Worm (Caenorhabditis elegans): ENCODE measurements around the gene F35H8.12.

The F35H8.12 gene

ce11 chrII:9551536-9551935, at the start of gene F35H8.12:
TSS of gene F35H8.12 (plus strand) at chrII:9551836.
- no peak for TF ChIP-seq efl-1 (optimal IDR thresholded peaks at IDR 0.05)
- TF ChIP-seq efl-1 (GFP tag; optimal IDR thresholded peaks at IDR 0.05 in 1 of 2), result peak in 1 of 2 experiments; percentile 43
- no peak for TF ChIP-seq nhr-85 (tag)

- TF ChIP-seq mdl-1 (tag; optimal IDR thresholded peaks at IDR 0.05) (peak in 1 of 2 experiments; percentile 48), elt-3 (tag; optimal IDR thresholded peaks at IDR 0.05) (no peak), lsy-2 (tag; optimal IDR thresholded peaks at IDR 0.05) (peak in 1 of 2 experiments; percentile 7), nhr-84 (tag; optimal IDR thresholded peaks at IDR 0.05) (no peak), lin-35 (GFP tag; optimal IDR thresholded peaks at IDR 0.05) (peak in 1 of 2 experiments; percentile 50), efl-1 (optimal IDR thresholded peaks at IDR 0.05) (no peak), efl-1 (GFP tag; optimal IDR thresholded peaks at IDR 0.05 in 1 of 2) (peak in 1 of 2 experiments; percentile 57), nhr-19 (GFP tag; conservative IDR thresholded peaks at IDR 0.05) (0 out of 2 replicates have a peak, but pooled peaks have one; percentile 12), elt-2 (tag; optimal IDR thresholded peaks at IDR 0.05) (peak; percentile 97), nhr-71 (tag; optimal IDR thresholded peaks at IDR 0.05) (peak; percentile 51), isw-1 (GFP tag; IDR thresholded peaks at IDR 0.05) (no peak), swsn-7 (tag; optimal IDR thresholded peaks at IDR 0.05) (no peak), snu-23 (GFP tag; optimal IDR thresholded peaks at IDR 0.05) (no peak), nhr-90 (tag; optimal IDR thresholded peaks at IDR 0.05; ENCODE audit: poor library complexity) (peak; percentile 23), jun-1 (tag; optimal IDR thresholded peaks at IDR 0.05) (peak; percentile 21)
Observed at ce11 chrII:9501955-9502354, 49.7 kb upstream of the F35H8.12 start.

ce11 chrII:9507181-9507580, 44.5 kb upstream of the F35H8.12 start, which contains the start of gene gcy-3:
TSS of gene gcy-3 (minus strand) at chrII:9507281.
- no peak for TF ChIP-seq unc-86 (tag; optimal IDR thresholded peaks at IDR 0.05)
- TF ChIP-seq hpl-2 (GFP tag; optimal IDR thresholded peaks at IDR 0.05), result no peak
- TF ChIP-seq elt-3 (tag; optimal IDR thresholded peaks at IDR 0.05), result no peak
- TF ChIP-seq C16A3.4 (tag; optimal IDR thresholded peaks at IDR 0.05), result no peak
- no peak for TF ChIP-seq ceh-90 (tag; optimal IDR thresholded peaks at IDR 0.05)
- no peak for TF ChIP-seq Y116A8C.19 (tag; optimal IDR thresholded peaks at IDR 0.05; ENCODE audit: borderline replicate concordance)
- TF ChIP-seq pax-3 (tag; optimal IDR thresholded peaks at IDR 0.05), result no peak

- TF ChIP-seq vab-15 (tag; optimal IDR thresholded peaks at IDR 0.05), result no peak
Observed at ce11 chrII:9516836-9517235, 34.8 kb upstream of the F35H8.12 start, which contains the start of gene gcy-1. TSS of gene gcy-1 (minus strand) at chrII:9516936.

ce11 chrII:9518781-9519180, 32.9 kb upstream of the F35H8.12 start, which contains the start of the genes sfxn-1.1 and AH6.3:
TSS of gene sfxn-1.1 (minus strand) at chrII:9518881.
TSS of gene AH6.3 (plus strand) at chrII:9519055.
- TF ChIP-seq irx-1 (tag; optimal IDR thresholded peaks at IDR 0.05), result no peak
- TF ChIP-seq nhr-76 (tag; optimal IDR thresholded peaks at IDR 0.05), result no peak
- no peak for TF ChIP-seq mab-9 (GFP tag; IDR thresholded peaks at IDR 0.05)
- no peak for TF ChIP-seq C34B4.2 (tag; optimal IDR thresholded peaks at IDR 0.05)
- TF ChIP-seq hlh-17 (GFP tag; optimal IDR thresholded peaks at IDR 0.05; ENCODE audit: borderline replicate concordance), result no peak
- no peak for TF ChIP-seq unc-62 (GFP tag; optimal IDR thresholded peaks at IDR 0.05)
- TF ChIP-seq dpl-1 (GFP tag; optimal IDR thresholded peaks at IDR 0.05), result no peak
- TF ChIP-seq nhr-71 (tag; optimal IDR thresholded peaks at IDR 0.05), result no peak

- TF ChIP-seq nhr-11 (tag; optimal IDR thresholded peaks at IDR 0.05) (no peak), ceh-90 (tag; optimal IDR thresholded peaks at IDR 0.05) (no peak), efl-1 (optimal IDR thresholded peaks at IDR 0.05) (no peak), efl-1 (GFP tag; optimal IDR thresholded peaks at IDR 0.05 in 1 of 2) (no peak), zag-1 (tag; optimal IDR thresholded peaks at IDR 0.05) (no peak), fkh-8 (tag; optimal IDR thresholded peaks at IDR 0.05) (no peak), nhr-85 (tag) (no peak), lir-3 (tag; optimal IDR thresholded peaks at IDR 0.05; ENCODE audit: poor library complexity) (no peak), ces-1 (GFP tag; optimal IDR thresholded peaks at IDR 0.05) (no peak)
Observed at ce11 chrII:9521570-9521969, 30.1 kb upstream of the F35H8.12 start, which contains the start of gene sra-1. TSS of gene sra-1 (minus strand) at chrII:9521670.

All from whole organism, L1 larva.